Worm (Caenorhabditis elegans) whole organism, young adult: ENCODE measurements around the gene C15C8.5.

ENCODE experiments used
- B0019.2 ChIP-seq: fragments of 200-800 bp; sonication (Bioruptor generic); conservative IDR thresholded peaks from 2 replicates; pipeline ENCODE4 v1.3.6; 2022; ENCODE audit warnings: missing genetic modification reagents, missing genetic modification characterization, missing compliant biosample characterization
- C06A6.2 ChIP-seq: fragments of 200-800 bp; sonication (Bioruptor generic); conservative IDR thresholded peaks from 2 replicates; pipeline ENCODE4 v1.3.6; 2022; ENCODE audit warnings: missing genetic modification characterization, missing compliant biosample characterization
- D2030.7 ChIP-seq: fragments of 200-800 bp; sonication (Bioruptor generic); IDR thresholded peaks from 2 replicates; pipeline ENCODE4 v1.3.6; 2022; ENCODE audit warnings: missing genetic modification reagents, missing genetic modification characterization, missing compliant biosample characterization
- F33H1.4 ChIP-seq: fragments of 200-800 bp; sonication (Bioruptor generic); IDR thresholded peaks from 2 replicates; pipeline ENCODE4 v1.3.6; 2022; ENCODE audit warnings: missing genetic modification reagents, missing genetic modification characterization, missing compliant biosample characterization
- F52B5.7 ChIP-seq: sonication (generic microtip); optimal IDR thresholded peaks from 2 replicates; lab custom pipeline; 2016; ENCODE audit warnings: mild to moderate bottlenecking, missing genetic modification characterization, missing compliant biosample characterization
- Y53G8AR.9 ChIP-seq: fragments of 200-800 bp; sonication (Bioruptor generic); conservative IDR thresholded peaks from 2 replicates; pipeline ENCODE4 v1.3.6; 2022; ENCODE audit warnings: missing genetic modification reagents, missing genetic modification characterization, missing compliant biosample characterization
- Y95B8A.8 ChIP-seq: fragments of 200-800 bp; sonication (Bioruptor generic); IDR thresholded peaks from 2 replicates; pipeline ENCODE4 v1.3.6; 2022; ENCODE audit warnings: missing genetic modification reagents, missing genetic modification characterization, missing compliant biosample characterization
- ZK185.1 ChIP-seq: sonication (generic microtip); optimal IDR thresholded peaks from 2 replicates; lab custom pipeline; 2016; ENCODE audit warnings: mild to moderate bottlenecking, missing genetic modification characterization, missing compliant biosample characterization; ENCODE audit not compliant: poor library complexity, severe bottlenecking
- ama-1 ChIP-seq, 3 experiments: fragments of 150-350 bp in 1 of 3; sonication (generic microtip) in 2 of 3; optimal IDR thresholded peaks; 2 replicates each; lab custom pipeline; 2014 to 2018; ENCODE audit warnings: missing biosample characterization in 2 of 3, missing genetic modification characterization in 2 of 3, missing genetic modification reagents in 2 of 3
- aptf-2 ChIP-seq: fragments of 200-800 bp; sonication (Bioruptor generic); conservative IDR thresholded peaks from 2 replicates; pipeline ENCODE4 v1.3.6; 2022; ENCODE audit warnings: missing genetic modification reagents, missing genetic modification characterization, missing compliant biosample characterization
- atf-7 ChIP-seq: sonication (generic microtip); optimal IDR thresholded peaks from 2 replicates; lab custom pipeline; 2017; ENCODE audit warnings: mild to moderate bottlenecking, missing genetic modification characterization, missing compliant biosample characterization
- attf-3 ChIP-seq: fragments of 200-800 bp; sonication (Bioruptor generic); conservative IDR thresholded peaks from 2 replicates; pipeline ENCODE4 v1.3.6; 2022; ENCODE audit warnings: missing genetic modification reagents, missing genetic modification characterization, missing compliant biosample characterization
- attf-5 ChIP-seq: fragments of 200-800 bp; sonication (Bioruptor generic); optimal IDR thresholded peaks from 2 replicates; lab custom pipeline; 2018; ENCODE audit warnings: mild to moderate bottlenecking, missing genetic modification characterization, missing compliant biosample characterization
- attf-6 ChIP-seq: fragments of 200-800 bp; sonication (Bioruptor generic); IDR thresholded peaks from 2 replicates; pipeline ENCODE4 v1.3.6; 2022; ENCODE audit warnings: missing genetic modification reagents, missing genetic modification characterization, missing compliant biosample characterization
- bed-1 ChIP-seq: fragments of 200-800 bp; sonication (Bioruptor generic); IDR thresholded peaks from 2 replicates; pipeline ENCODE4 v1.3.6; 2022; ENCODE audit warnings: missing genetic modification reagents, missing genetic modification characterization, missing compliant biosample characterization
- ccch-3 ChIP-seq: fragments of 200-800 bp; sonication (Bioruptor generic); optimal IDR thresholded peaks from 2 replicates; lab custom pipeline; 2018; ENCODE audit warnings: mild to moderate bottlenecking, missing genetic modification characterization, missing compliant biosample characterization
- ceh-40 ChIP-seq: fragments of 200-800 bp; sonication (Bioruptor generic); IDR thresholded peaks from 2 replicates; pipeline ENCODE4 v1.3.6; 2022; ENCODE audit warnings: missing genetic modification characterization, missing compliant biosample characterization
- ceh-91 ChIP-seq: fragments of 200-800 bp; sonication (Bioruptor generic); IDR thresholded peaks from 2 replicates; pipeline ENCODE4 v1.3.6; 2022; ENCODE audit warnings: missing genetic modification reagents, missing genetic modification characterization, missing compliant biosample characterization
- chd-7 ChIP-seq: sonication (generic microtip); optimal IDR thresholded peaks from 2 replicates; lab custom pipeline; 2016; ENCODE audit warnings: mild to moderate bottlenecking, missing genetic modification characterization, moderate library complexity, missing compliant biosample characterization
- dpl-1 ChIP-seq: fragments of 150-350 bp; optimal IDR thresholded peaks from 2 replicates; lab custom pipeline; 2014; ENCODE audit warnings: missing biosample characterization, missing genetic modification reagents, missing genetic modification characterization
- egl-44 ChIP-seq: fragments of 200-800 bp; sonication (Bioruptor generic); IDR thresholded peaks from 2 replicates; pipeline ENCODE4 v1.3.6; 2022; ENCODE audit warnings: missing genetic modification reagents, missing genetic modification characterization, missing compliant biosample characterization
- hrde-1 ChIP-seq: sonication (generic microtip); optimal IDR thresholded peaks from 2 replicates; lab custom pipeline; 2016; ENCODE audit warnings: missing genetic modification characterization, mild to moderate bottlenecking, missing compliant biosample characterization, moderate library complexity, missing genotype, missing genetic modification reagents, borderline replicate concordance
- madf-10 ChIP-seq: sonication (generic microtip); optimal IDR thresholded peaks from 2 replicates; lab custom pipeline; 2016; ENCODE audit warnings: mild to moderate bottlenecking, missing genetic modification characterization, missing compliant biosample characterization
- madf-6 ChIP-seq: fragments of 200-800 bp; sonication (Bioruptor generic); IDR thresholded peaks from 2 replicates; pipeline ENCODE4 v1.3.6; 2022; ENCODE audit warnings: missing genetic modification reagents, missing genetic modification characterization, missing compliant biosample characterization
- madf-8 ChIP-seq: fragments of 200-800 bp; sonication (Bioruptor generic); conservative IDR thresholded peaks from 2 replicates; pipeline ENCODE4 v1.3.6; 2022; ENCODE audit warnings: missing genetic modification reagents, missing genetic modification characterization, missing compliant biosample characterization
- mes-4 ChIP-seq: sonication (generic microtip); optimal IDR thresholded peaks from 2 replicates; lab custom pipeline; 2016; ENCODE audit warnings: missing genotype, missing genetic modification characterization, missing compliant biosample characterization
- nfyb-1 ChIP-seq: fragments of 200-800 bp; sonication (Bioruptor generic); IDR thresholded peaks from 2 replicates; pipeline ENCODE4 v1.3.6; 2022; ENCODE audit warnings: missing genetic modification reagents, missing genetic modification characterization, missing compliant biosample characterization
- pbrm-1 ChIP-seq: fragments of 200-800 bp; sonication (Bioruptor generic); IDR thresholded peaks from 2 replicates; pipeline ENCODE4 v1.3.6; 2022; ENCODE audit warnings: missing genetic modification reagents, missing genetic modification characterization, missing compliant biosample characterization
- pha-4 ChIP-seq: fragments of 150-350 bp; sonication (generic microtip); optimal IDR thresholded peaks from 2 replicates; lab custom pipeline; 2014; ENCODE audit warnings: missing biosample characterization, missing genetic modification reagents, missing genetic modification characterization
- sea-2 ChIP-seq: fragments of 200-800 bp; sonication (Bioruptor generic); IDR thresholded peaks from 2 replicates; pipeline ENCODE4 v1.3.6; 2022; ENCODE audit warnings: missing genetic modification characterization, missing compliant biosample characterization
- snpc-4 ChIP-seq, 5 experiments: fragments of 150-350 bp in 1 of 5; sonication (generic microtip) in 4 of 5; optimal IDR thresholded peaks; 2 replicates each; lab custom pipeline; 2014 to 2018; ENCODE audit warnings: missing genetic modification characterization in 5 of 5, missing biosample characterization in 3 of 5, antibody characterized with exemption in 2 of 5, mild to moderate bottlenecking in 2 of 5, missing compliant biosample characterization in 2 of 5, missing genotype in 2 of 5, moderate library complexity in 2 of 5, missing genetic modification reagents in 1 of 5
- sptf-2 ChIP-seq: fragments of 200-800 bp; sonication (Bioruptor generic); optimal IDR thresholded peaks from 2 replicates; lab custom pipeline; 2018; ENCODE audit warnings: mild to moderate bottlenecking, missing genetic modification characterization, missing compliant biosample characterization
- unc-62 ChIP-seq: fragments of 150-350 bp; optimal IDR thresholded peaks from 2 replicates; lab custom pipeline; 2014; ENCODE audit warnings: missing biosample characterization, missing genetic modification reagents, missing genetic modification characterization
- xnd-1 ChIP-seq: sonication (generic microtip); optimal IDR thresholded peaks from 2 replicates; lab custom pipeline; 2016; ENCODE audit warnings: missing genotype, missing genetic modification reagents, missing genetic modification characterization, missing compliant biosample characterization
- zfh-2 ChIP-seq: fragments of 200-800 bp; sonication (Bioruptor generic); conservative IDR thresholded peaks from 2 replicates; pipeline ENCODE4 v1.3.6; 2022; ENCODE audit warnings: missing genetic modification reagents, missing genetic modification characterization, missing compliant biosample characterization
- ztf-25 ChIP-seq: fragments of 200-800 bp; sonication (Bioruptor generic); IDR thresholded peaks from 2 replicates; pipeline ENCODE4 v1.3.6; 2022; ENCODE audit warnings: missing genetic modification reagents, missing genetic modification characterization, missing compliant biosample characterization
- ztf-26 ChIP-seq: sonication (generic microtip); optimal IDR thresholded peaks from 2 replicates; lab custom pipeline; 2017; ENCODE audit warnings: missing genetic modification characterization, missing compliant biosample characterization
- ztf-3 ChIP-seq: fragments of 200-800 bp; sonication (Bioruptor generic); optimal IDR thresholded peaks from 2 replicates; lab custom pipeline; 2018; ENCODE audit warnings: mild to moderate bottlenecking, missing genetic modification characterization, missing compliant biosample characterization
- ztf-6 ChIP-seq: fragments of 200-800 bp; sonication (Bioruptor generic); IDR thresholded peaks from 2 replicates; pipeline ENCODE4 v1.3.6; 2022; ENCODE audit warnings: missing genetic modification reagents, missing genetic modification characterization, missing compliant biosample characterization

C15C8.5 gene

DNA sequence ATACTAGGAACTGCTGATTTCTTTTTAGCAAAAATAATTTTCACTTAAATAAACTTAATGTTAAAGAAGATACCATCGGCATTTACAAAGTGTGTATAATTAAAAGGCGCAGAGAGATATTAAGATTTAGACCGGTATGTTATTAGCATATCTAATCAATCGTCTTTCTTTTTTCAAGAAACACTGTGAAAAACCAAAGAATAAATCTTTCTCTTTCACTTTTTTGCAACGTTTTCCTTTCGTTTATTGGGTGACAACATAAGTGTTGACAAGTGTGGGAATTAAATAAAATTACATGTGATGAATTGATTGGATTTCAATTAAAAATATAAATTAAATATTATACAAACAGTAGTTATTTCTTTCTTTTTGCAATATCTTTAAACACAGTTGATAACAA, 4.6 kb downstream of the C15C8.5 start, which contains the start of gene C15C8.8:
C15C8.8 (minus strand) TSS at position 101 of the 400 bp plus-strand sequence.
- no peak for TF ChIP-seq pha-4
- TF ChIP-seq ccch-3 (GFP tag; lab: Kevin White, UChicago), result no peak
- no peak for TF ChIP-seq chd-7 (tag; lab: Kevin White, UChicago)
- TF ChIP-seq attf-3 (GFP tag; lab: Robert Waterston, UW), result no peak
- no peak for TF ChIP-seq egl-44
- TF ChIP-seq F52B5.7, result no peak
- no peak for TF ChIP-seq mes-4 (tag; lab: Kevin White, UChicago)
- TF ChIP-seq hrde-1, result no peak
- no peak for TF ChIP-seq ztf-25
- TF ChIP-seq Y53G8AR.9 (GFP tag; lab: Robert Waterston, UW), result no peak
- no peak for TF ChIP-seq sea-2 (GFP tag; lab: Robert Waterston, UW)
- TF ChIP-seq madf-6 (GFP tag; lab: Robert Waterston, UW), result no peak
- no peak for TF ChIP-seq sptf-2
- TF ChIP-seq ztf-3 (GFP tag; lab: Kevin White, UChicago), result no peak
- no peak for TF ChIP-seq aptf-2 (GFP tag; lab: Robert Waterston, UW)
- no peak for TF ChIP-seq attf-5
- TF ChIP-seq snpc-4 (GFP tag; optimal IDR thresholded peaks at IDR 0.05; lab: Kevin White, UChicago), result no peak
- TF ChIP-seq snpc-4 (tag; optimal IDR thresholded peaks at IDR 0.05; lab: Kevin White, UChicago), result no peak
- TF ChIP-seq zfh-2, result no peak
- TF ChIP-seq Y95B8A.8 (GFP tag; lab: Robert Waterston, UW), result no peak
- TF ChIP-seq nfyb-1 (GFP tag; lab: Robert Waterston, UW), result no peak

DNA sequence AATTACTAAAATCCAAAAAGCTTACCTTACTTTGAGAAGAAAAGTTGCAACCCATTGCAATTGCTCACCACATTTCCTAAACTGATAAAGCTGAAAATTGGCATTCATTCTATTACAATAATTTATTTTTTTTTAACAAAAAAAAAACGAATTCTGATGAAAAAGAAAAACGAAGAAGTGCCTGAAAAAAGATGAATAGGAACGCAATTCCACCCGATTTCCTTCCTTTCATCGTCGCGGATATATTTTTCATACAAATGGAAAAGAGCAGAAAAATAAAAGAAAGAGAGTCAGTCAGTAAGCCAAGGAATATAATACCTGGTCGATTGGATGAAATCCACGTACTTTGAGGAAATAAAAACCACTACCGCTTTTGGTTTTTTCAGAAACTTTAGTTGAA, 7.0 kb downstream of the C15C8.5 start, which contains the start of gene gpa-13:
gpa-13 (minus strand) TSS at position 101 of the 400 bp plus-strand sequence.
- no peak for TF ChIP-seq dpl-1
- no peak for TF ChIP-seq pha-4
- no peak for TF ChIP-seq ama-1 (optimal IDR thresholded peaks at IDR 0.05; lab: Kevin White, UChicago)
- TF ChIP-seq ama-1 (GFP tag; optimal IDR thresholded peaks at IDR 0.05; lab: Kevin White, UChicago), result no peak
- TF ChIP-seq sea-2 (GFP tag; lab: Robert Waterston, UW), result no peak
- TF ChIP-seq xnd-1 (tag; lab: Kevin White, UChicago), result no peak
- TF ChIP-seq ztf-25, result no peak
- TF ChIP-seq F33H1.4 (GFP tag; lab: Robert Waterston, UW), result no peak
- no peak for TF ChIP-seq pbrm-1
- TF ChIP-seq ztf-6, result no peak
- no peak for TF ChIP-seq chd-7 (tag; lab: Kevin White, UChicago)
- no peak for TF ChIP-seq unc-62 (GFP tag; lab: Kevin White, UChicago)
- TF ChIP-seq bed-1 (GFP tag; lab: Robert Waterston, UW), result no peak
- no peak for TF ChIP-seq ceh-91 (GFP tag; lab: Robert Waterston, UW)
- TF ChIP-seq C06A6.2 (GFP tag; lab: Robert Waterston, UW), result no peak
- no peak for TF ChIP-seq ztf-26 (tag; lab: Kevin White, UChicago)
- no peak for TF ChIP-seq ZK185.1 (tag; lab: Kevin White, UChicago)
- no peak for TF ChIP-seq ceh-40 (GFP tag; lab: Robert Waterston, UW)
- TF ChIP-seq madf-8 (GFP tag; lab: Robert Waterston, UW), result no peak
- no peak for TF ChIP-seq B0019.2
- TF ChIP-seq atf-7, result no peak

DNA sequence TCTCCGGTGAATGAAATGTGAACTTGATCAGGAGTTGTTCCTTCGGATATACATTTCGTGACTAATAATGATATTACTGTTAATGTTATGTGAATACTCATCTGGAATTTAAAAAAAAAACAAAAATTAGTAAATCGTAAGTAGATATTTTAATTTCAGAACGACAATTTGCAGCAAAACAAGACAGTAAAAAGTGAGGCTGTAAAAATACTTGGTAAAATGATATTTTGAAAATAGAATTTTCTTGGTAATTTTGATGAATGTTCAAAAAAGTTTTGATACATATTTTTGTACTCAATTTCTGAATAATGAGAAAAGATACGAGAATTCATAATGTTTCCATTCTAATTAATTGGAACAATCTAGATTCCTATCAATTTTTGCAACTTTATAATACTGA, 11.9 kb downstream of the C15C8.5 start, which contains the start of gene papl-1:
papl-1 (minus strand) TSS at position 101 of the 400 bp plus-strand sequence.
- TF ChIP-seq attf-6 (GFP tag; lab: Robert Waterston, UW) (no peak), madf-10 (tag; lab: Kevin White, UChicago) (no peak), D2030.7 (GFP tag; lab: Robert Waterston, UW) (no peak)
